Worm (Caenorhabditis elegans) whole organism, young adult: ENCODE measurements around the gene cest-32.

Experiments
- F22D6.2 ChIP-seq: sonication (generic microtip); optimal IDR thresholded peaks from 2 replicates; lab custom pipeline; 2016; ENCODE audit warnings: mild to moderate bottlenecking, missing genetic modification characterization, missing compliant biosample characterization
- F37B4.10 ChIP-seq: fragments of 200-800 bp; sonication (Bioruptor generic); IDR thresholded peaks from 2 replicates; pipeline ENCODE4 v1.3.6; 2022; ENCODE audit warnings: missing genetic modification characterization, missing compliant biosample characterization
- F49E8.2 ChIP-seq: sonication (generic microtip); optimal IDR thresholded peaks from 3 replicates; lab custom pipeline; 2017; ENCODE audit warnings: missing genetic modification characterization, mild to moderate bottlenecking, missing compliant biosample characterization, antibody characterized with exemption, moderate library complexity; ENCODE audit not compliant: insufficient read depth
- F55B11.4 ChIP-seq: sonication (generic microtip); optimal IDR thresholded peaks from 2 replicates; lab custom pipeline; 2016; ENCODE audit warnings: missing compliant biosample characterization, missing genetic modification characterization, borderline replicate concordance; ENCODE audit not compliant: insufficient read depth
- aptf-3 ChIP-seq: fragments of 200-800 bp; sonication (Bioruptor generic); IDR thresholded peaks from 2 replicates; pipeline ENCODE4 v1.3.6; 2022; ENCODE audit warnings: missing genetic modification characterization, missing compliant biosample characterization
- athp-1 ChIP-seq: sonication (generic microtip); optimal IDR thresholded peaks from 2 replicates; lab custom pipeline; 2017; ENCODE audit warnings: mild to moderate bottlenecking, missing genetic modification characterization, missing compliant biosample characterization
- attf-3 ChIP-seq: fragments of 200-800 bp; sonication (Bioruptor generic); conservative IDR thresholded peaks from 2 replicates; pipeline ENCODE4 v1.3.6; 2022; ENCODE audit warnings: missing genetic modification reagents, missing genetic modification characterization, missing compliant biosample characterization
- ceh-100 ChIP-seq: fragments of 200-800 bp; sonication (Bioruptor generic); IDR thresholded peaks from 2 replicates; pipeline ENCODE4 v1.3.6; 2022; ENCODE audit warnings: missing genetic modification reagents, missing genetic modification characterization, missing compliant biosample characterization
- lsy-27 ChIP-seq: sonication (generic microtip); optimal IDR thresholded peaks from 2 replicates; lab custom pipeline; 2017; ENCODE audit warnings: missing genetic modification characterization, mild to moderate bottlenecking, missing compliant biosample characterization, antibody characterized with exemption, missing genotype, borderline replicate concordance; ENCODE audit not compliant: insufficient read depth
- madf-6 ChIP-seq: fragments of 200-800 bp; sonication (Bioruptor generic); IDR thresholded peaks from 2 replicates; pipeline ENCODE4 v1.3.6; 2022; ENCODE audit warnings: missing genetic modification reagents, missing genetic modification characterization, missing compliant biosample characterization
- mcd-1 ChIP-seq: fragments of 200-800 bp; sonication (Bioruptor generic); IDR thresholded peaks from 2 replicates; pipeline ENCODE4 v1.3.6; 2022; ENCODE audit warnings: missing genetic modification reagents, missing genetic modification characterization, missing compliant biosample characterization
- pha-4 ChIP-seq: fragments of 150-350 bp; sonication (generic microtip); optimal IDR thresholded peaks from 2 replicates; lab custom pipeline; 2014; ENCODE audit warnings: missing biosample characterization, missing genetic modification reagents, missing genetic modification characterization

ce11 chrV:5273241-5273640, 39.5 kb upstream of the cest-32 start:
- no peak for TF ChIP-seq F49E8.2 (tag; lab: Kevin White, UChicago)
- TF ChIP-seq ceh-100: no peak
- TF ChIP-seq F55B11.4 (tag; lab: Kevin White, UChicago): no peak
- no peak for TF ChIP-seq athp-1 (tag; lab: Kevin White, UChicago)
- TF ChIP-seq madf-6: no peak
- TF ChIP-seq F22D6.2 (tag; lab: Kevin White, UChicago): no peak
- no peak for TF ChIP-seq pha-4
- TF ChIP-seq mcd-1 (GFP tag; lab: Robert Waterston, UW): no peak
- no peak for TF ChIP-seq attf-3 (GFP tag; lab: Robert Waterston, UW)
- TF ChIP-seq F37B4.10: no peak
- TF ChIP-seq lsy-27 (tag; lab: Kevin White, UChicago): no peak
- no peak for TF ChIP-seq aptf-3 (GFP tag; lab: Robert Waterston, UW)
